Fruit fly (Drosophila melanogaster) whole organism: ENCODE data around the gene CG16789.

Experiments used
- Dll ChIP-seq: fragments of >200 bp; optimal IDR thresholded peaks from 2 replicates; lab custom pipeline; 2017
- EcR ChIP-seq, 2 experiments: fragments of >200 bp; optimal IDR thresholded peaks; 2 replicates each; lab custom pipeline; 2017; ENCODE audit warnings: missing biosample characterization in 2 of 2, missing genetic modification characterization in 2 of 2, missing genetic modification reagents in 2 of 2
- psq ChIP-seq: fragments of >200 bp; optimal IDR thresholded peaks from 2 replicates; lab custom pipeline; 2017
- usp ChIP-seq: fragments of >200 bp; optimal IDR thresholded peaks from 2 replicates; lab custom pipeline; 2017; ENCODE audit warnings: missing biosample characterization, missing genetic modification characterization, mixed read lengths

DNA sequence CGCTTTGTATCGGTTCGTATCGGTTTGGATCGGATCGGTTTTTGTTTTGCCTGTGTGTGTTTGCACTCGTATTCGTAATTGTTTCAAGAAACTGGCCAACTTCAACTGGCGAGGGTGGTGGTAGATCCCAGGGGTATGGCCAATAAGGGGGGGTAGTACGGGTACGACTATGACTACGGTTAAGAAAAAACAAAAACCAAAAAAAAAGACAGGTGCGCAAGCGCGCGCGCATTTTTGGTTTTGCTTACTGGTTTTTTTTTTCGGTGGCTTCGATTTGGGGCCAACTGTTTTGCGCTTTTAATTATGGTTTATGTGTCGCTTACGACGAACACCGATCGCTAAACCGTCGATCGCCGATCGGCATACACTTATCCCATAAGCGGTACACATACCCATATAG is 28.8 kb downstream of the CG16789 start:
- TF ChIP-seq Dll (no peak), usp (GFP tag; lab: Kevin White, UChicago) (no peak), EcR (GFP tag; optimal IDR thresholded peaks at IDR 0.05; lab: Kevin White, UChicago) (no peak), psq (lab: Kevin White, UChicago) (no peak)
